Fruit fly (Drosophila melanogaster) S2 (cell line): ENCODE measurements around the gene CG33178.

Experiments used
- CG8478 ChIP-seq: fragments of >200 bp; optimal IDR thresholded peaks from 2 replicates; lab custom pipeline; 2018
- CTCF ChIP-seq, 2 experiments: fragments of >200 bp; optimal IDR thresholded peaks; 2 replicates each; lab custom pipeline; 2018

dm6 chrX:15076606-15077005 lies 6.0 kb upstream of the CG33178 start:
- TF ChIP-seq CG8478 (lab: Kevin White, UChicago) = no peak
- TF ChIP-seq CTCF (optimal IDR thresholded peaks at IDR 0.05; lab: Kevin White, UChicago) = no peak
